Fruit fly (Drosophila melanogaster): ENCODE data around the gene Art3.

dm6 chr3R:15229329-15229876 is at the start of gene Art3, which contains the start of gene mRpS10:
- peak; percentile 99 for TF ChIP-seq CG32264 (GFP tag; optimal IDR thresholded peaks at IDR 0.05)
- TF ChIP-seq dsf (GFP tag; optimal IDR thresholded peaks at IDR 0.05; ENCODE audit: borderline replicate concordance): peak; percentile 98
- TF ChIP-seq GATAd (GFP tag; optimal IDR thresholded peaks at IDR 0.05): peak; percentile 99
- no peak for TF ChIP-seq dl (GFP tag; optimal IDR thresholded peaks at IDR 0.05; ENCODE audit: insufficient read depth in 1 of 2, partially characterized antibody in 2 of 2)

Measured in whole organism, wandering third instar larva.